Fruit fly (Drosophila melanogaster) whole organism, embryonic: ENCODE measurements around the gene mAChR-B.

Experiments used
- CG10147 ChIP-seq: fragments of 200-800 bp; sonication (Bioruptor generic); optimal IDR thresholded peaks from 2 replicates; lab custom pipeline; 2019; ENCODE audit warnings: missing biosample characterization, mild to moderate bottlenecking, missing genetic modification characterization, moderate library complexity
- CG13123 ChIP-seq: fragments of 200-800 bp; sonication (Bioruptor generic); optimal IDR thresholded peaks from 2 replicates; lab custom pipeline; 2016; ENCODE audit warnings: missing biosample characterization, missing genetic modification characterization
- CG13424 ChIP-seq: fragments of 200-800 bp; sonication (Bioruptor generic); optimal IDR thresholded peaks from 2 replicates; lab custom pipeline; 2019; ENCODE audit warnings: missing biosample characterization, mild to moderate bottlenecking, missing genetic modification characterization, moderate library complexity
- CG13775 ChIP-seq: fragments of 200-800 bp; sonication (Bioruptor generic); optimal IDR thresholded peaks from 3 replicates; lab custom pipeline; 2017; ENCODE audit warnings: missing biosample characterization, mild to moderate bottlenecking, missing genetic modification characterization
- CG15514 ChIP-seq: fragments of 200-800 bp; sonication (Bioruptor generic); optimal IDR thresholded peaks from 3 replicates; lab custom pipeline; 2017; ENCODE audit warnings: missing biosample characterization, missing genetic modification characterization, mild to moderate bottlenecking, moderate library complexity, missing genetic modification reagents
- CG16815 ChIP-seq: fragments of 200-800 bp; sonication (Bioruptor generic); optimal IDR thresholded peaks from 3 replicates; lab custom pipeline; 2017; ENCODE audit warnings: missing biosample characterization, mild to moderate bottlenecking, missing genetic modification characterization
- CG17328 ChIP-seq: fragments of 200-800 bp; sonication (Bioruptor generic); IDR thresholded peaks from 2 replicates; pipeline ENCODE4 v1.3.6; 2022; ENCODE audit warnings: missing biosample characterization, missing genetic modification characterization
- CG18011 ChIP-seq: fragments of 200-800 bp; sonication (Bioruptor generic); optimal IDR thresholded peaks from 2 replicates; lab custom pipeline; 2017; ENCODE audit warnings: missing biosample characterization, missing genetic modification characterization, mild to moderate bottlenecking, moderate library complexity, missing genotype
- CG2129 ChIP-seq: fragments of 200-800 bp; sonication (Bioruptor generic); IDR thresholded peaks from 2 replicates; pipeline ENCODE4 v1.3.6; 2022; ENCODE audit warnings: missing biosample characterization, missing genetic modification characterization; ENCODE audit not compliant: partially characterized antibody
- CG6175 ChIP-seq: fragments of 200-800 bp; sonication (Bioruptor generic); IDR thresholded peaks from 3 replicates; pipeline ENCODE4 v1.3.6; 2022; ENCODE audit warnings: missing biosample characterization, missing genetic modification characterization
- CG6272 ChIP-seq: fragments of 200-800 bp; sonication (Bioruptor generic); IDR thresholded peaks from 2 replicates; pipeline ENCODE4 v1.3.6; 2022; ENCODE audit warnings: missing biosample characterization, missing genetic modification characterization
- CG7963 ChIP-seq: fragments of 200-800 bp; sonication (Bioruptor generic); IDR thresholded peaks from 3 replicates; pipeline ENCODE4 v1.3.6; 2022; ENCODE audit warnings: missing biosample characterization, missing genetic modification characterization; ENCODE audit not compliant: partially characterized antibody
- CG8359 ChIP-seq: fragments of 200-800 bp; sonication (Bioruptor generic); optimal IDR thresholded peaks from 2 replicates; lab custom pipeline; 2017; ENCODE audit warnings: missing biosample characterization, mild to moderate bottlenecking, missing genetic modification characterization, borderline replicate concordance
- D ChIP-seq, 2 experiments: fragments of 200-800 bp in 1 of 2; fragments of >200 bp in 1 of 2; sonication (Bioruptor generic) in 1 of 2; optimal IDR thresholded peaks; 2 replicates in 1 of 2; 3 replicates in 1 of 2; lab custom pipeline; 2017; ENCODE audit warnings: mild to moderate bottlenecking in 1 of 2, missing biosample characterization in 1 of 2, missing genetic modification characterization in 1 of 2, missing genetic modification reagents in 1 of 2
- Doc2 ChIP-seq: fragments of 200-800 bp; sonication (Bioruptor generic); IDR thresholded peaks from 2 replicates; pipeline ENCODE4 v1.3.6; 2022; ENCODE audit warnings: missing biosample characterization, missing genetic modification characterization
- Dref ChIP-seq: fragments of 200-800 bp; sonication (Bioruptor generic); IDR thresholded peaks from 2 replicates; pipeline ENCODE4 v1.3.6; 2022; ENCODE audit warnings: missing biosample characterization, missing genetic modification characterization
- Ets65A ChIP-seq: fragments of 200-800 bp; sonication (Bioruptor generic); peaks from one replicate; lab custom pipeline; 2016; ENCODE audit warnings: missing biosample characterization, missing genetic modification characterization
- Ets97D ChIP-seq: fragments of 200-800 bp; sonication (Bioruptor generic); optimal IDR thresholded peaks from 3 replicates; lab custom pipeline; 2016; ENCODE audit warnings: missing biosample characterization, missing genetic modification characterization
- H15 ChIP-seq: fragments of 200-800 bp; sonication (Bioruptor generic); IDR thresholded peaks from 3 replicates; pipeline ENCODE4 v1.3.6; 2022; ENCODE audit warnings: missing biosample characterization, missing genetic modification characterization
- Hand ChIP-seq: fragments of 200-800 bp; sonication (Bioruptor generic); optimal IDR thresholded peaks from 2 replicates; lab custom pipeline; 2017; ENCODE audit warnings: mild to moderate bottlenecking, missing biosample characterization, missing genetic modification reagents, missing genetic modification characterization
- Hey ChIP-seq: fragments of 200-800 bp; sonication (Bioruptor generic); optimal IDR thresholded peaks from 3 replicates; lab custom pipeline; 2018; ENCODE audit warnings: missing biosample characterization, mild to moderate bottlenecking, missing genetic modification characterization
- Neu2 ChIP-seq: fragments of 200-800 bp; sonication (Bioruptor generic); optimal IDR thresholded peaks from 3 replicates; lab custom pipeline; 2016; ENCODE audit warnings: missing biosample characterization, missing genetic modification characterization, borderline replicate concordance
- Oaz ChIP-seq: fragments of 200-800 bp; sonication (Bioruptor generic); IDR thresholded peaks from 2 replicates; pipeline ENCODE4 v1.3.6; 2022; ENCODE audit warnings: missing biosample characterization, missing genetic modification characterization
- Rx ChIP-seq: fragments of 200-800 bp; sonication (Bioruptor generic); IDR thresholded peaks from 2 replicates; pipeline ENCODE4 v1.3.6; 2022; ENCODE audit warnings: missing biosample characterization, missing genetic modification characterization
- Stat92E ChIP-seq, 3 experiments: fragments of >200 bp in 2 of 3; fragments of 200-800 bp in 1 of 3; sonication (Bioruptor generic) in 1 of 3; optimal IDR thresholded peaks; 2 replicates each; lab custom pipeline; 2017 to 2019; ENCODE audit warnings: missing biosample characterization in 3 of 3, missing genetic modification characterization in 3 of 3, mild to moderate bottlenecking in 1 of 3, moderate library complexity in 1 of 3
- ash1 ChIP-seq: fragments of 200-800 bp; sonication (Bioruptor generic); optimal IDR thresholded peaks from 2 replicates; lab custom pipeline; 2018; ENCODE audit warnings: missing biosample characterization, mild to moderate bottlenecking, missing genetic modification characterization
- bab2 ChIP-seq: fragments of 200-800 bp; sonication (Bioruptor generic); optimal IDR thresholded peaks from 2 replicates; lab custom pipeline; 2016; ENCODE audit warnings: missing biosample characterization, missing genetic modification characterization
- bbx ChIP-seq: fragments of 200-800 bp; sonication (Bioruptor generic); IDR thresholded peaks from 2 replicates; pipeline ENCODE4 v1.3.6; 2022; ENCODE audit warnings: missing biosample characterization, missing genetic modification characterization; ENCODE audit not compliant: partially characterized antibody
- corto ChIP-seq: fragments of 200-800 bp; sonication (Bioruptor generic); optimal IDR thresholded peaks from 2 replicates; lab custom pipeline; 2016; ENCODE audit warnings: missing biosample characterization, mild to moderate bottlenecking, missing genetic modification characterization, moderate library complexity
- dati ChIP-seq: fragments of 200-800 bp; sonication (Bioruptor generic); IDR thresholded peaks from 2 replicates; pipeline ENCODE4 v1.3.6; 2022; ENCODE audit warnings: missing biosample characterization, missing genetic modification characterization
- disco-r ChIP-seq: fragments of 200-800 bp; sonication (Bioruptor generic); optimal IDR thresholded peaks from 2 replicates; lab custom pipeline; 2016; ENCODE audit warnings: missing biosample characterization, missing genetic modification characterization
- fru ChIP-seq: fragments of >200 bp; optimal IDR thresholded peaks from 2 replicates; lab custom pipeline; 2017
- ftz-f1 ChIP-seq: fragments of 200-800 bp; sonication (Bioruptor generic); optimal IDR thresholded peaks from 2 replicates; lab custom pipeline; 2016; ENCODE audit warnings: missing biosample characterization, missing genetic modification characterization
- gem ChIP-seq: fragments of 200-800 bp; sonication (Bioruptor generic); optimal IDR thresholded peaks from 2 replicates; lab custom pipeline; 2019; ENCODE audit warnings: missing biosample characterization, mild to moderate bottlenecking, missing genetic modification characterization, moderate library complexity
- hkb ChIP-seq, 2 experiments: fragments of 200-800 bp in 1 of 2; fragments of >200 bp in 1 of 2; sonication (Bioruptor generic) in 1 of 2; IDR thresholded peaks in 1 of 2; optimal IDR thresholded peaks in 1 of 2; 2 replicates each; pipeline versions ENCODE4 v1.3.6 to Lab custom; 2017 to 2022; ENCODE audit warnings: missing biosample characterization in 1 of 2, missing genetic modification characterization in 1 of 2
- jing ChIP-seq: fragments of 200-800 bp; sonication (Bioruptor generic); optimal IDR thresholded peaks from 2 replicates; lab custom pipeline; 2018; ENCODE audit warnings: missing biosample characterization, mild to moderate bottlenecking, missing genetic modification characterization
- lola ChIP-seq, 3 experiments: fragments of >200 bp in 2 of 3; fragments of 200-800 bp in 1 of 3; sonication (Bioruptor generic) in 1 of 3; optimal IDR thresholded peaks; 2 replicates each; lab custom pipeline; 2017 to 2019; ENCODE audit warnings: missing biosample characterization in 3 of 3, missing genetic modification characterization in 3 of 3, mild to moderate bottlenecking in 1 of 3, moderate library complexity in 1 of 3
- mam ChIP-seq: fragments of 200-800 bp; sonication (Bioruptor generic); optimal IDR thresholded peaks from 3 replicates; lab custom pipeline; 2016; ENCODE audit warnings: missing biosample characterization, missing genetic modification characterization
- p53 ChIP-seq: fragments of 200-800 bp; sonication (Bioruptor generic); optimal IDR thresholded peaks from 2 replicates; lab custom pipeline; 2016; ENCODE audit warnings: missing biosample characterization, missing genetic modification characterization
- pho ChIP-seq: fragments of 200-800 bp; sonication (Bioruptor generic); optimal IDR thresholded peaks from 2 replicates; lab custom pipeline; 2016; ENCODE audit warnings: missing biosample characterization, missing genetic modification characterization
- prd ChIP-seq, 3 experiments: fragments of >200 bp in 2 of 3; fragments of 200-800 bp in 1 of 3; sonication (Bioruptor generic) in 1 of 3; optimal IDR thresholded peaks in 2 of 3; IDR thresholded peaks in 1 of 3; 2 replicates in 2 of 3; 3 replicates in 1 of 3; pipeline versions ENCODE4 v1.3.6 to Lab custom; 2017 to 2022; ENCODE audit warnings: missing biosample characterization in 1 of 3, missing genetic modification characterization in 1 of 3
- seq ChIP-seq: fragments of 200-800 bp; sonication (Bioruptor generic); IDR thresholded peaks from 2 replicates; pipeline ENCODE4 v1.3.6; 2022; ENCODE audit warnings: missing biosample characterization, missing genetic modification characterization
- shn ChIP-seq: fragments of 200-800 bp; sonication (Bioruptor generic); optimal IDR thresholded peaks from 3 replicates; lab custom pipeline; 2016; ENCODE audit warnings: missing biosample characterization, missing genetic modification characterization
- stwl ChIP-seq: fragments of 200-800 bp; sonication (Bioruptor generic); optimal IDR thresholded peaks from 3 replicates; lab custom pipeline; 2018; ENCODE audit warnings: missing biosample characterization, mild to moderate bottlenecking, missing genetic modification characterization, moderate library complexity
- tgo ChIP-seq: fragments of 200-800 bp; sonication (Bioruptor generic); IDR thresholded peaks from 3 replicates; pipeline ENCODE4 v1.3.6; 2022; ENCODE audit warnings: missing biosample characterization, missing genetic modification characterization
- tin ChIP-seq: fragments of 200-800 bp; sonication (Bioruptor generic); optimal IDR thresholded peaks from 3 replicates; lab custom pipeline; 2016; ENCODE audit warnings: missing biosample characterization, missing genetic modification characterization
- tll ChIP-seq, 2 experiments: fragments of 200-800 bp in 1 of 2; fragments of >200 bp in 1 of 2; sonication (Bioruptor generic) in 1 of 2; optimal IDR thresholded peaks; 2 replicates each; lab custom pipeline; 2017 to 2019; ENCODE audit warnings: missing biosample characterization in 2 of 2, missing genetic modification characterization in 2 of 2, mild to moderate bottlenecking in 1 of 2, moderate library complexity in 1 of 2
- trem ChIP-seq: fragments of 200-800 bp; optimal IDR thresholded peaks from 3 replicates; lab custom pipeline; 2019; ENCODE audit warnings: missing biosample characterization, mild to moderate bottlenecking, missing genetic modification characterization, moderate library complexity
- z ChIP-seq: fragments of 200-800 bp; sonication (Bioruptor generic); IDR thresholded peaks from 3 replicates; pipeline ENCODE4 v1.3.6; 2022; ENCODE audit warnings: missing biosample characterization, missing genetic modification characterization

mAChR-B gene

dm6 chr3R:8105088-8105542, 46.0 kb downstream of the mAChR-B start, which contains the start of gene puc (continued):
- TF ChIP-seq CG15514 (GFP tag; lab: Kevin White, UChicago): peak; percentile 75
- TF ChIP-seq tin (GFP tag; lab: Kevin White, UChicago): peak; percentile 15
- TF ChIP-seq CG6175: no peak
- TF ChIP-seq trem (tag; lab: Kevin White, UChicago): peak; percentile 49
- no peak for TF ChIP-seq pho (GFP tag; lab: Kevin White, UChicago)
- TF ChIP-seq corto (GFP tag; lab: Kevin White, UChicago): no peak
- TF ChIP-seq Ets97D (GFP tag; lab: Kevin White, UChicago): peak; percentile 22
- TF ChIP-seq bbx (GFP tag; lab: Robert Waterston, UW): no peak
- no peak for TF ChIP-seq CG6272
- no peak for TF ChIP-seq CG13424 (tag; lab: Kevin White, UChicago)
- TF ChIP-seq Ets65A (GFP tag; lab: Kevin White, UChicago): peak; percentile 33
- no peak for TF ChIP-seq CG13775 (GFP tag; lab: Kevin White, UChicago)
- TF ChIP-seq CG7963 (GFP tag; lab: Robert Waterston, UW): no peak
- peak in 1 of 3 experiments; percentile 50 for TF ChIP-seq Stat92E (GFP tag; optimal IDR thresholded peaks at IDR 0.05; lab: Kevin White, UChicago)
- no peak for TF ChIP-seq ftz-f1 (GFP tag; lab: Kevin White, UChicago)
- TF ChIP-seq z (GFP tag; lab: Robert Waterston, UW): no peak
- no peak for TF ChIP-seq Rx (GFP tag; lab: Robert Waterston, UW)
- TF ChIP-seq CG17328 (GFP tag; lab: Robert Waterston, UW): no peak
- TF ChIP-seq hkb (optimal IDR thresholded peaks at IDR 0.05; lab: Kevin White, UChicago): no peak
- no peak for TF ChIP-seq hkb (GFP tag; IDR thresholded peaks at IDR 0.05; lab: Robert Waterston, UW)
- TF ChIP-seq Oaz (GFP tag; lab: Robert Waterston, UW): no peak
- no peak for TF ChIP-seq dati (GFP tag; lab: Robert Waterston, UW)
- no peak for TF ChIP-seq p53
- TF ChIP-seq Dref (GFP tag; lab: Robert Waterston, UW): no peak
- no peak for TF ChIP-seq jing (GFP tag; lab: Kevin White, UChicago)
- peak; percentile 25 for TF ChIP-seq mam (GFP tag; lab: Kevin White, UChicago)
- no peak for TF ChIP-seq lola (GFP tag; optimal IDR thresholded peaks at IDR 0.05; lab: Kevin White, UChicago)
- TF ChIP-seq ash1 (GFP tag; lab: Kevin White, UChicago): peak; percentile 44
- no peak for TF ChIP-seq H15 (GFP tag; lab: Robert Waterston, UW)
- TF ChIP-seq prd (optimal IDR thresholded peaks at IDR 0.05; lab: Kevin White, UChicago): no peak
- no peak for TF ChIP-seq prd (GFP tag; IDR thresholded peaks at IDR 0.05; lab: Robert Waterston, UW)
- no peak for TF ChIP-seq tll (GFP tag; optimal IDR thresholded peaks at IDR 0.05; lab: Kevin White, UChicago)
- TF ChIP-seq CG10147 (GFP tag; lab: Kevin White, UChicago): peak; percentile 25
- TF ChIP-seq Neu2 (GFP tag; lab: Kevin White, UChicago): no peak
- no peak for TF ChIP-seq seq (GFP tag; lab: Robert Waterston, UW)
- TF ChIP-seq Hand (GFP tag; lab: Kevin White, UChicago): peak; percentile 28
- TF ChIP-seq D (optimal IDR thresholded peaks at IDR 0.05; lab: Kevin White, UChicago): no peak
- no peak for TF ChIP-seq D (GFP tag; optimal IDR thresholded peaks at IDR 0.05; lab: Kevin White, UChicago)
- TF ChIP-seq stwl (tag; lab: Kevin White, UChicago): peak; percentile 54
- no peak for TF ChIP-seq CG13123
- peak; percentile 31 for TF ChIP-seq Hey (tag; lab: Kevin White, UChicago)
- no peak for TF ChIP-seq CG16815 (GFP tag; lab: Kevin White, UChicago)
- TF ChIP-seq CG18011: no peak
- no peak for TF ChIP-seq gem (tag; lab: Kevin White, UChicago)
- TF ChIP-seq CG8359 (GFP tag; lab: Kevin White, UChicago): peak; percentile 45
- peak; percentile 3 for TF ChIP-seq bab2 (GFP tag; lab: Kevin White, UChicago)
- TF ChIP-seq disco-r: no peak
- TF ChIP-seq tgo: no peak
- no peak for TF ChIP-seq Doc2
- peak; percentile 40 for TF ChIP-seq shn (GFP tag; lab: Kevin White, UChicago)
- no peak for TF ChIP-seq CG2129 (GFP tag; lab: Robert Waterston, UW)
- TF ChIP-seq fru (lab: Kevin White, UChicago): no peak
